Fruit fly (Drosophila melanogaster): ENCODE data around the gene her.

Gene her

DNA sequence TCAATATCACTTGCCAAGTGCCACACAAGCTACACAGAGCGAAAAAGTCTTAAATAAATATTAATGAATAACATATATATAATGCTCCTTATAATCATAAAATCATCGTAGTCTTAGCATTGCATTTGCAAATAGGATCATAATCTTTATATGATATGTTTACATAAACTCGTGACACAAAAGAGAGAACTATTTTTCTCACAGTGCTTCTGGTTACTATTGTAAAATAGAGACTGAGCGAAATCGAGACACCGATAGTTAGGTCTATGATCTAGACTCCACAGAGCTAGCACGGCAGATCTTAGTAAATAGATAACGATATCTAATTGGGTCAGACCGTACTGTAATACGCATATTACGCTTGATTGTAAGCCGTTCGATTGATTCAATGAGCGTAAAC is 32.7 kb downstream of the her start (continued):
- TF ChIP-seq CG10669 (GFP tag; optimal IDR thresholded peaks at IDR 0.05): no peak

DNA sequence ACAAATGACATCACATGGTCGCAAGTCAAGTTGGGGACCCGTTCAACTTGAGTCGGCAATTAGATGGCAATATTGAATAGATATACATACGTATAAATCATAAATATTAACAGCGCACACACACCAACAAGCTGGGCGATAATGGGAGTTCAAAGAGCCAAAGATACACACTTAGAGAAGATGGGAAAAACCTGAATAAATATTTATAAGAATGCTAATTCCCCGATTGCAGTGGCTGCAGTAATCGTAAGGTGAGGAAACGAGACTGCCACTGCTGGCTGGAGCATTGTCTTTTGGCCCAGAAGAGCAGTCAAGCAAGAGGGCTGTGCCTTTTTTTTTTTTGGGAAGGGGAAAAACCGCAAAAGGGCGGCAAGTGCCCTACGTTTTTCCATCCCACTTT is 33.2 kb downstream of the her start:
- TF ChIP-seq net (GFP tag; optimal IDR thresholded peaks at IDR 0.05): no peak
- peak; percentile 52 for TF ChIP-seq fkh (GFP tag; optimal IDR thresholded peaks at IDR 0.05)

dm6 chr2L:16710677-16711076 is 33.7 kb downstream of the her start:
- TF ChIP-seq fkh (GFP tag; optimal IDR thresholded peaks at IDR 0.05) (peak; percentile 39), CG31627 (GFP tag; optimal IDR thresholded peaks at IDR 0.05) (no peak), CG6808 (GFP tag; optimal IDR thresholded peaks at IDR 0.05) (no peak), vri (GFP tag; optimal IDR thresholded peaks at IDR 0.05) (no peak), CG4318 (GFP tag; optimal IDR thresholded peaks at IDR 0.05) (no peak), CG8119 (GFP tag; IDR thresholded peaks at IDR 0.05) (0 out of 3 replicates have a peak, but pooled peaks have one; percentile 26), CG10631 (GFP tag; optimal IDR thresholded peaks at IDR 0.05) (no peak), salr (GFP tag; optimal IDR thresholded peaks at IDR 0.05) (no peak), Eip78C (GFP tag) (peak; percentile 29), net (GFP tag; optimal IDR thresholded peaks at IDR 0.05) (no peak), CG6792 (GFP tag; optimal IDR thresholded peaks at IDR 0.05) (no peak), CG11902 (GFP tag; optimal IDR thresholded peaks at IDR 0.05) (no peak)

DNA sequence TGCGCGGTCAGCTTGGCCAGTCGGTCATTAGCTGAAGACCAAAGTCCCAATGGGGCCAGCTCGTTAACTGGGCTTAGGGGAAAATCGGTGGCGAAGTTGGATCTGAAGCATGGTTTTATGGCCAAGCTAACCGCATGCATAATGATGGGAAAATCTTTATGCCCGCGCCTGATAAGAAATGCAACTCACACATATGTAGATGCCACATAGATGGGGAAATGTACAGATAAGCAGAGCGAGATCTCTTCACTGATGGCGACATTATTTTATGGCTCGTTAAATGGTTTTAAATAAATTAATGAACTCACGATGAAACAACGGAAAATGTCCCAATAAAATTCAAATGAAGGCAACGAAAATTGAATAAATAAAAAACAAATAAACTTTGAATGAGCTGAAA is 34.9 kb downstream of the her start:
- TF ChIP-seq CG11902 (GFP tag; optimal IDR thresholded peaks at IDR 0.05) (no peak), OdsH (GFP tag; optimal IDR thresholded peaks at IDR 0.05) (no peak), fkh (GFP tag; optimal IDR thresholded peaks at IDR 0.05) (no peak), CG6792 (GFP tag; optimal IDR thresholded peaks at IDR 0.05) (no peak), CG6854 (GFP tag; optimal IDR thresholded peaks at IDR 0.05) (no peak), CG31627 (GFP tag; optimal IDR thresholded peaks at IDR 0.05) (no peak)

DNA sequence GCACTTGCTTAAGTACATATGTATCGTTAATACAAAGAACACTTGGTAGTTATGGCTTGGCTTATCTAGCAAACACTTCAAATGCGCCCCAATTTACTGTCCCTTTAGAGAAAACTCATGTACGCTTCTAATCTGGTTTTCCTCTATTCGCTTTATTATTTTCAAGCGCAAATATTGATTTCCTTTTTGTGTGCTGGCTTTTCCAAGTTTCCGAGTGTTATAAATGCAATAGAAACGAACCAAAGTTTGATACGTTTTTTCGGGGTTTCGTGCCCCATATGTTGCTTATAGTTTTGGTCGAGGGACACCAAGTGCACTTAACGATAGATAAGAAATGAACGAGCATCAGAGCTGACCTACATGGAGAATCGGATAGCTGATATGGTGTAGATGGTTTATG is 36.9 kb downstream of the her start:
- TF ChIP-seq cyc (GFP tag; optimal IDR thresholded peaks at IDR 0.05) (no peak), fkh (GFP tag; optimal IDR thresholded peaks at IDR 0.05) (peak; percentile 51)

DNA sequence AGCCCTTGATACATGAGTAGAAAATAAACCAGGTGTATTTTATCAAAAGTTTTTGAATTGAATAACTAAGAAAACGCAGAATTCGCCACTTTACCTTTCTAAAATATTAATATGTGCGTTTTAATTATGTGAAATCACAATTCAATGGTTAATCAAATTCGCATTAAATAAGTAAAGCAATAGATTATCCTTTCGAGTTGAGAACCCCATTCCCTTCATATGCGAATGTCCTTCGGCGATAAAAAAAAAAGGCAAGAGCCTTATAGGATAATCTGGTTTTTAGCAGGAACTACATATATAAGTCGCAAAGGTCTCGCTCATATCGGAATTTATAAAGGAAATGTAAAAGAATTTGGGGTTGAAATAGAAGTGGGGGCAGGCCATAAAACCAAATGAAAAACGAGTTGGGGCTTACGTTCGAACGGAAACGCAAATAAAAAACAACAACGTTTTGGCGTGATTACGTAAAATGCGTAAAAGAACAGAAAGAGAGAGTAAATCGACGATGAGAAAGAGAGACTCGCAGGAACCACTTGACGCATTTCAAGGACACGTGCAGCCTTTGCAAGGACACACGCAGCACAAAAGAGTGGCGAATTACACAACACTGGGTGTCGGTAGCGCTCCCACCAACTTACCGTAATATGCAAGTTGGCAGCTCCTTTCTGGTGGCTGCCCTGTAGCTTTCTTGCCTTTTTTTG is 38.3 kb downstream of the her start:
- no peak for TF ChIP-seq Eip93F (GFP tag; optimal IDR thresholded peaks at IDR 0.05)

dm6 chr2L:16715841-16716701 is 39.1 kb downstream of the her start, which contains the start of the genes Cyt-c-d and CG31808:
TSS of gene Cyt-c-d (plus strand) at chr2L:16715891.
TSS of gene CG31808 (minus strand) at chr2L:16716195.
- peak; percentile 95 for TF ChIP-seq CG16779 (tag; optimal IDR thresholded peaks at IDR 0.05)
- peak; percentile 97 for TF ChIP-seq Gug (GFP tag; IDR thresholded peaks at IDR 0.05)
- TF ChIP-seq OdsH (GFP tag; optimal IDR thresholded peaks at IDR 0.05): peak; percentile 98
- peak; percentile 94 for TF ChIP-seq Hr39 (GFP tag; optimal IDR thresholded peaks at IDR 0.05)
- TF ChIP-seq Hr4 (GFP tag; optimal IDR thresholded peaks at IDR 0.05): peak; percentile 99
- TF ChIP-seq CG3919 (GFP tag; optimal IDR thresholded peaks at IDR 0.05): peak; percentile 99
- peak; percentile 97 for TF ChIP-seq Sox102F (GFP tag; optimal IDR thresholded peaks at IDR 0.05)
- TF ChIP-seq acj6 (GFP tag; optimal IDR thresholded peaks at IDR 0.05): peak; percentile 98
- TF ChIP-seq net (GFP tag; optimal IDR thresholded peaks at IDR 0.05): peak; percentile 98
- peak; percentile 93 for TF ChIP-seq CG6854 (GFP tag; optimal IDR thresholded peaks at IDR 0.05)
- peak; percentile 99 for TF ChIP-seq eg (GFP tag; IDR thresholded peaks at IDR 0.05)
- peak; percentile 95 for TF ChIP-seq CG7368 (GFP tag; optimal IDR thresholded peaks at IDR 0.05)
- TF ChIP-seq CG15336 (GFP tag; IDR thresholded peaks at IDR 0.05): peak; percentile 100
- TF ChIP-seq Hr38 (GFP tag; optimal IDR thresholded peaks at IDR 0.05): peak; percentile 42
- TF ChIP-seq lz (GFP tag; optimal IDR thresholded peaks at IDR 0.05): peak; percentile 97
- peak; percentile 97 for TF ChIP-seq achi (GFP tag; optimal IDR thresholded peaks at IDR 0.05)
- TF ChIP-seq Blimp-1 (GFP tag; optimal IDR thresholded peaks at IDR 0.05): peak; percentile 85
- peak; percentile 98 for TF ChIP-seq CG4318 (GFP tag; optimal IDR thresholded peaks at IDR 0.05)
- peak; percentile 93 for TF ChIP-seq dsx (GFP tag; optimal IDR thresholded peaks at IDR 0.05; ENCODE audit: poor library complexity, severe bottlenecking)
- TF ChIP-seq cyc (GFP tag; optimal IDR thresholded peaks at IDR 0.05): peak; percentile 97
- peak; percentile 92 for TF ChIP-seq CG1621 (tag; optimal IDR thresholded peaks at IDR 0.05)
- TF ChIP-seq esn (GFP tag; optimal IDR thresholded peaks at IDR 0.05): peak; percentile 98
- peak; percentile 98 for TF ChIP-seq svp (GFP tag)
- TF ChIP-seq CG10631 (GFP tag; optimal IDR thresholded peaks at IDR 0.05): peak; percentile 97
- TF ChIP-seq CG6792 (GFP tag; optimal IDR thresholded peaks at IDR 0.05): peak; percentile 97
- TF ChIP-seq CG8119 (GFP tag; IDR thresholded peaks at IDR 0.05): peak; percentile 99
- TF ChIP-seq Eip93F (GFP tag; optimal IDR thresholded peaks at IDR 0.05): peak; percentile 88
